Fruit fly (Drosophila melanogaster): ENCODE data around the gene CG43155.

Gene CG43155

dm6 chrX:11446792-11447405 is 12.7 kb upstream of the CG43155 start (continued):
- TF ChIP-seq Blimp-1 (GFP tag; optimal IDR thresholded peaks at IDR 0.05) = peak; percentile 29
- TF ChIP-seq fu2 (GFP tag; optimal IDR thresholded peaks at IDR 0.05) = peak; percentile 87
- peak; percentile 95 for TF ChIP-seq Dip3 (GFP tag; optimal IDR thresholded peaks at IDR 0.05)
- TF ChIP-seq dmrt99B (tag; optimal IDR thresholded peaks at IDR 0.05) = peak; percentile 68
- TF ChIP-seq nerfin-2 (GFP tag; IDR thresholded peaks at IDR 0.05; ENCODE audit: partially characterized antibody) = no peak
- TF ChIP-seq mld (GFP tag; IDR thresholded peaks at IDR 0.05; ENCODE audit: partially characterized antibody) = no peak
- peak; percentile 72 for TF ChIP-seq ab (GFP tag; optimal IDR thresholded peaks at IDR 0.05)
- TF ChIP-seq eyg (GFP tag; optimal IDR thresholded peaks at IDR 0.05) = peak; percentile 66
- TF ChIP-seq zen2 (GFP tag; IDR thresholded peaks at IDR 0.05; ENCODE audit: partially characterized antibody) = no peak
- TF ChIP-seq Atf6 (GFP tag; IDR thresholded peaks at IDR 0.05) = peak; percentile 78
- peak; percentile 15 to 17 for TF ChIP-seq bsh (GFP tag; optimal IDR thresholded peaks at IDR 0.05)
- TF ChIP-seq en (GFP tag; optimal IDR thresholded peaks at IDR 0.05) = peak; percentile 25
- TF ChIP-seq CG11560 (tag; IDR thresholded peaks at IDR 0.05) = peak; percentile 69; the same call in 2 of the 3 replicates
- peak; percentile 82 for TF ChIP-seq NfI (GFP tag; optimal IDR thresholded peaks at IDR 0.05)
- peak; percentile 62 for TF ChIP-seq E2f1 (GFP tag; IDR thresholded peaks at IDR 0.05)
- no peak for TF ChIP-seq usp (GFP tag; optimal IDR thresholded peaks at IDR 0.05)
- TF ChIP-seq Ravus (GFP tag; IDR thresholded peaks at IDR 0.05) = peak; percentile 34; the same call in 1 of the 2 replicates
- TF ChIP-seq tll (GFP tag; optimal IDR thresholded peaks at IDR 0.05) = no peak
- TF ChIP-seq Trl (optimal IDR thresholded peaks at IDR 0.05) = no peak
- peak; percentile 45 for TF ChIP-seq Trl (GFP tag; optimal IDR thresholded peaks at IDR 0.05)
- no peak for TF ChIP-seq CG3838 (GFP tag; optimal IDR thresholded peaks at IDR 0.05)
- no peak for TF ChIP-seq prd (optimal IDR thresholded peaks at IDR 0.05)
- TF ChIP-seq prd (GFP tag; IDR thresholded peaks at IDR 0.05) = peak; percentile 85
- TF ChIP-seq ken (GFP tag; IDR thresholded peaks at IDR 0.05) = peak; percentile 77
- peak; percentile 62 for TF ChIP-seq CG9727 (GFP tag; optimal IDR thresholded peaks at IDR 0.05)
- peak; percentile 12 for TF ChIP-seq CG10267 (tag; optimal IDR thresholded peaks at IDR 0.05)
- TF ChIP-seq ato (GFP tag; IDR thresholded peaks at IDR 0.05; ENCODE audit: partially characterized antibody) = no peak
- peak; percentile 2 for TF ChIP-seq Nf-YB (GFP tag; optimal IDR thresholded peaks at IDR 0.05)
- no peak for TF ChIP-seq bowl (GFP tag; IDR thresholded peaks at IDR 0.05)
- no peak for TF ChIP-seq CG15479 (GFP tag; optimal IDR thresholded peaks at IDR 0.05)
- peak; percentile 61 for TF ChIP-seq Xrp1 (GFP tag; IDR thresholded peaks at IDR 0.05)
- peak; percentile 86 for TF ChIP-seq CG3281 (GFP tag; optimal IDR thresholded peaks at IDR 0.05)
- TF ChIP-seq CG9437 (GFP tag; optimal IDR thresholded peaks at IDR 0.05) = peak; percentile 3
- TF ChIP-seq tap (tag; optimal IDR thresholded peaks at IDR 0.05) = peak; percentile 55
- TF ChIP-seq CG34224 (GFP tag; IDR thresholded peaks at IDR 0.05; ENCODE audit: partially characterized antibody) = no peak
- no peak for TF ChIP-seq Hmx (GFP tag; optimal IDR thresholded peaks at IDR 0.05)
- TF ChIP-seq Asciz (GFP tag; optimal IDR thresholded peaks at IDR 0.05) = no peak
- TF ChIP-seq tgo (GFP tag; IDR thresholded peaks at IDR 0.05) = peak; percentile 69; the same call in 2 of the 3 replicates
- TF ChIP-seq emc (GFP tag; optimal IDR thresholded peaks at IDR 0.05) = peak; percentile 81
- no peak for TF ChIP-seq dmrt11E (tag; optimal IDR thresholded peaks at IDR 0.05)
- no peak for TF ChIP-seq sima (GFP tag; optimal IDR thresholded peaks at IDR 0.05)
- TF ChIP-seq h (optimal IDR thresholded peaks at IDR 0.05) = no peak
- peak; percentile 33 for TF ChIP-seq NC2α (GFP tag; optimal IDR thresholded peaks at IDR 0.05)
- no peak for TF ChIP-seq CG2116 (GFP tag; optimal IDR thresholded peaks at IDR 0.05)
- TF ChIP-seq Tbp (GFP tag; optimal IDR thresholded peaks at IDR 0.05) = no peak
- TF ChIP-seq cas (GFP tag; IDR thresholded peaks at IDR 0.05) = peak; percentile 50; the same call in 1 of the 2 replicates
- peak; percentile 78 for TF ChIP-seq Bteb2 (GFP tag; optimal IDR thresholded peaks at IDR 0.05)
- TF ChIP-seq CG1647 (GFP tag; optimal IDR thresholded peaks at IDR 0.05) = peak; percentile 74
- 0 out of 3 replicates have a peak, but pooled peaks have one; percentile 49 for TF ChIP-seq so (GFP tag; IDR thresholded peaks at IDR 0.05)
- peak; percentile 62 for TF ChIP-seq Rx (GFP tag; IDR thresholded peaks at IDR 0.05)
- peak; percentile 57 for TF ChIP-seq Atf-2 (GFP tag; optimal IDR thresholded peaks at IDR 0.05)
